Fruit fly (Drosophila melanogaster): ENCODE data around the gene alt.
A peak's percentile ranks its signal among the peaks of the same experiment; 100 is the strongest.

alt gene

dm6 chr3R:17700488-17701130 lies 18.3 kb upstream of the alt start (continued):
- TF ChIP-seq HLHmδ (GFP tag; optimal IDR thresholded peaks at IDR 0.05): no peak
- TF ChIP-seq Sox100B (GFP tag; optimal IDR thresholded peaks at IDR 0.05): no peak
- peak; percentile 56 for TF ChIP-seq CG3995 (GFP tag; optimal IDR thresholded peaks at IDR 0.05)
- peak; percentile 43 for TF ChIP-seq ab (GFP tag; optimal IDR thresholded peaks at IDR 0.05)
- TF ChIP-seq z (GFP tag; IDR thresholded peaks at IDR 0.05): peak; percentile 48; the same call in 1 of the 3 replicates
- TF ChIP-seq crc (GFP tag; optimal IDR thresholded peaks at IDR 0.05): peak; percentile 73
- TF ChIP-seq CoRest (tag; optimal IDR thresholded peaks at IDR 0.05): peak; percentile 99
- peak; percentile 98 for TF ChIP-seq CG9215 (GFP tag; IDR thresholded peaks at IDR 0.05)
- TF ChIP-seq CG17829 (tag; optimal IDR thresholded peaks at IDR 0.05): peak; percentile 99
- peak; percentile 57 for TF ChIP-seq TFAM (GFP tag; optimal IDR thresholded peaks at IDR 0.05)
- TF ChIP-seq Eip74EF (GFP tag; optimal IDR thresholded peaks at IDR 0.05): peak in 1 of 2 experiments; percentile 99
- TF ChIP-seq Jarid2 (GFP tag; optimal IDR thresholded peaks at IDR 0.05): peak; percentile 90
- TF ChIP-seq CG10431 (GFP tag; optimal IDR thresholded peaks at IDR 0.05): peak; percentile 97
- TF ChIP-seq knrl (GFP tag; IDR thresholded peaks at IDR 0.05; ENCODE audit: partially characterized antibody): peak; percentile 27; the same call in 1 of the 3 replicates
- TF ChIP-seq Fer2 (tag; optimal IDR thresholded peaks at IDR 0.05): peak; percentile 98
- TF ChIP-seq Adf1 (GFP tag; IDR thresholded peaks at IDR 0.05): peak; percentile 81
- TF ChIP-seq lola (GFP tag; optimal IDR thresholded peaks at IDR 0.05): peak in 1 of 3 experiments; percentile 97
- TF ChIP-seq CG17912 (GFP tag; optimal IDR thresholded peaks at IDR 0.05): peak; percentile 93
- TF ChIP-seq CG34224 (GFP tag; IDR thresholded peaks at IDR 0.05; ENCODE audit: partially characterized antibody): no peak
- no peak for TF ChIP-seq CG4282 (GFP tag; optimal IDR thresholded peaks at IDR 0.05)
- TF ChIP-seq CG4360 (GFP tag; IDR thresholded peaks at IDR 0.05): peak; percentile 71; the same call in 1 of the 2 replicates
- TF ChIP-seq CG11456 (GFP tag; IDR thresholded peaks at IDR 0.05): peak; percentile 96
- TF ChIP-seq CG6689 (GFP tag; IDR thresholded peaks at IDR 0.05): peak; percentile 98
- peak; percentile 96 for TF ChIP-seq gce (GFP tag; IDR thresholded peaks at IDR 0.05)
- peak; percentile 95 for TF ChIP-seq slou (GFP tag; optimal IDR thresholded peaks at IDR 0.05)
- peak; percentile 93 for TF ChIP-seq ham (GFP tag; IDR thresholded peaks at IDR 0.05)
- TF ChIP-seq CG1603 (tag; optimal IDR thresholded peaks at IDR 0.05): no peak
- peak; percentile 96 for TF ChIP-seq CG1602 (GFP tag; optimal IDR thresholded peaks at IDR 0.05)
- peak; percentile 93 for TF ChIP-seq Optix (GFP tag; IDR thresholded peaks at IDR 0.05)
- peak; percentile 99 for TF ChIP-seq E2f1 (GFP tag; IDR thresholded peaks at IDR 0.05)
- peak; percentile 52 for TF ChIP-seq Atf-2 (GFP tag; optimal IDR thresholded peaks at IDR 0.05)
- TF ChIP-seq Drgx (GFP tag; IDR thresholded peaks at IDR 0.05): peak; percentile 98
- peak; percentile 91 for TF ChIP-seq trh (GFP tag; optimal IDR thresholded peaks at IDR 0.05)
- TF ChIP-seq bigmax (GFP tag; optimal IDR thresholded peaks at IDR 0.05): no peak
- TF ChIP-seq CG13287 (GFP tag; IDR thresholded peaks at IDR 0.05; ENCODE audit: partially characterized antibody): no peak; the same call in 1 of the 2 replicates
- TF ChIP-seq chn (GFP tag; optimal IDR thresholded peaks at IDR 0.05): peak; percentile 76
- TF ChIP-seq CG4730 (GFP tag; IDR thresholded peaks at IDR 0.05): peak; percentile 98
- TF ChIP-seq Aef1 (GFP tag; IDR thresholded peaks at IDR 0.05): peak; percentile 97
- peak; percentile 69; the same call in 1 of the 2 replicates for TF ChIP-seq CkIIα-i1 (GFP tag; IDR thresholded peaks at IDR 0.05)
- peak; percentile 97 for TF ChIP-seq CG14710 (tag; optimal IDR thresholded peaks at IDR 0.05)
- TF ChIP-seq ap (GFP tag; IDR thresholded peaks at IDR 0.05): peak; percentile 97
- peak; percentile 99 for TF ChIP-seq Sox102F (GFP tag; optimal IDR thresholded peaks at IDR 0.05)
- peak; percentile 96 for TF ChIP-seq CG11723 (GFP tag; optimal IDR thresholded peaks at IDR 0.05)
- TF ChIP-seq CG33213 (GFP tag; optimal IDR thresholded peaks at IDR 0.05): peak; percentile 61
- TF ChIP-seq amos (GFP tag; IDR thresholded peaks at IDR 0.05; ENCODE audit: partially characterized antibody): no peak; the same call in 1 of the 2 replicates
- peak; percentile 98 for TF ChIP-seq org-1 (GFP tag; optimal IDR thresholded peaks at IDR 0.05)
- peak; percentile 90 for TF ChIP-seq CG11560 (tag; IDR thresholded peaks at IDR 0.05)
- TF ChIP-seq toy (GFP tag; IDR thresholded peaks at IDR 0.05): peak; percentile 92
- TF ChIP-seq hth (optimal IDR thresholded peaks at IDR 0.05): no peak
- peak; percentile 97 for TF ChIP-seq phol (tag; optimal IDR thresholded peaks at IDR 0.05)
